Worm (Caenorhabditis elegans): ENCODE data around the gene vps-35.

DNA sequence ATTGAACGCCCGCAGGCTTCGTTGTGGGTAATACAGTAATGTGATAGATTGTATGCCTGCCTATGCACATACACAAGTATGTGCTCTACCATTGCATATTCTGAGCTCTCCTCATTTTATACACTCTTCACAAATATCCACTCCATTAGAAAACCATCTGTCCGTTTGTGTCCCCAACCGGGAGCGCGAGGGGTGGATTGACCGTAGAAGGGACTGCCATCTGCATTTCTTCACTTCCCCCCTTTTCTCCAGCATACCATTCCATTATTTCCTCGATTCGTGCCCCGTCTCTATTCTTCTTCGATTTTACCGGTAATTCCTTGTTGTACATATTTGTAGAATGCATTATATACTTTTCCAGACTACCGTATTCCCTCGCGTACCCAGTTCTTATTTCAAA is 25.5 kb downstream of the vps-35 start:
- TF ChIP-seq fkh-10 (GFP tag; optimal IDR thresholded peaks at IDR 0.05) (no peak), snpc-4 (tag; optimal IDR thresholded peaks at IDR 0.05) (no peak), unc-62 (GFP tag; optimal IDR thresholded peaks at IDR 0.05) (no peak), ztf-11 (tag; optimal IDR thresholded peaks at IDR 0.05) (no peak), elt-2 (tag; optimal IDR thresholded peaks at IDR 0.05) (no peak), fos-1 (tag; optimal IDR thresholded peaks at IDR 0.05) (no peak), ceh-28 (tag; optimal IDR thresholded peaks at IDR 0.05) (no peak), egl-27 (tag; optimal IDR thresholded peaks at IDR 0.05) (no peak), nhr-11 (tag; optimal IDR thresholded peaks at IDR 0.05) (no peak)

All from whole organism, L3 larva.